Fruit fly (Drosophila melanogaster) whole organism, embryonic: ENCODE data around the gene CG34266.

ENCODE experiments used
- Adf1 ChIP-seq: fragments of 200-800 bp; sonication (Bioruptor generic); IDR thresholded peaks from 2 replicates; pipeline ENCODE4 v1.3.6; 2022; ENCODE audit warnings: missing biosample characterization, missing genetic modification characterization
- Atf3 ChIP-seq: fragments of 200-800 bp; sonication (Bioruptor generic); optimal IDR thresholded peaks from 3 replicates; lab custom pipeline; 2016; ENCODE audit warnings: missing biosample characterization, missing genetic modification characterization
- CG10147 ChIP-seq: fragments of 200-800 bp; sonication (Bioruptor generic); optimal IDR thresholded peaks from 2 replicates; lab custom pipeline; 2019; ENCODE audit warnings: missing biosample characterization, mild to moderate bottlenecking, missing genetic modification characterization, moderate library complexity
- CG11456 ChIP-seq: fragments of 200-800 bp; sonication (Bioruptor generic); IDR thresholded peaks from 3 replicates; pipeline ENCODE4 v1.3.6; 2022; ENCODE audit warnings: missing biosample characterization, missing genetic modification characterization
- CG14441 ChIP-seq: fragments of 200-800 bp; sonication (Bioruptor generic); IDR thresholded peaks from 2 replicates; pipeline ENCODE4 v1.3.6; 2022; ENCODE audit warnings: missing biosample characterization, missing genetic modification characterization
- CG15011 ChIP-seq: fragments of 200-800 bp; sonication (Bioruptor generic); optimal IDR thresholded peaks from 3 replicates; lab custom pipeline; 2018; ENCODE audit warnings: missing biosample characterization, mild to moderate bottlenecking, missing genetic modification characterization
- CG15479 ChIP-seq: fragments of 200-800 bp; sonication (Bioruptor generic); optimal IDR thresholded peaks from 3 replicates; lab custom pipeline; 2019; ENCODE audit warnings: missing biosample characterization, mild to moderate bottlenecking, missing genetic modification characterization, moderate library complexity
- CG16863 ChIP-seq: fragments of 200-800 bp; sonication (Bioruptor generic); optimal IDR thresholded peaks from 3 replicates; lab custom pipeline; 2016; ENCODE audit warnings: missing biosample characterization, missing genetic modification characterization
- CG1792 ChIP-seq: fragments of 200-800 bp; sonication (Bioruptor generic); optimal IDR thresholded peaks from 2 replicates; lab custom pipeline; 2016; ENCODE audit warnings: missing biosample characterization, missing genetic modification characterization
- CG30431 ChIP-seq: fragments of 200-800 bp; sonication (Bioruptor generic); optimal IDR thresholded peaks from 2 replicates; lab custom pipeline; 2017; ENCODE audit warnings: missing biosample characterization, missing genetic modification characterization
- CG33213 ChIP-seq: fragments of 200-800 bp; sonication (Bioruptor generic); optimal IDR thresholded peaks from 3 replicates; lab custom pipeline; 2016; ENCODE audit warnings: missing biosample characterization, missing genetic modification characterization
- CG33557 ChIP-seq: fragments of 200-800 bp; sonication (Bioruptor generic); optimal IDR thresholded peaks from 2 replicates; lab custom pipeline; 2019; ENCODE audit warnings: missing biosample characterization, mild to moderate bottlenecking, missing genetic modification characterization, moderate library complexity
- CG4707 ChIP-seq: fragments of 200-800 bp; sonication (Bioruptor generic); optimal IDR thresholded peaks from 2 replicates; lab custom pipeline; 2018; ENCODE audit warnings: missing biosample characterization, mild to moderate bottlenecking, missing genetic modification characterization, moderate library complexity
- CG7786 ChIP-seq: fragments of 200-800 bp; sonication (Bioruptor generic); optimal IDR thresholded peaks from 2 replicates; lab custom pipeline; 2016; ENCODE audit warnings: missing biosample characterization, missing genetic modification characterization
- CG8944 ChIP-seq: fragments of 200-800 bp; sonication (Bioruptor generic); optimal IDR thresholded peaks from 3 replicates; lab custom pipeline; 2016; ENCODE audit warnings: missing biosample characterization, missing genetic modification characterization
- CG9876 ChIP-seq: fragments of 200-800 bp; sonication (Bioruptor generic); optimal IDR thresholded peaks from 2 replicates; lab custom pipeline; 2016; ENCODE audit warnings: missing biosample characterization, missing genetic modification characterization
- CG9932 ChIP-seq: fragments of 200-800 bp; sonication (Bioruptor generic); IDR thresholded peaks from 2 replicates; pipeline ENCODE4 v1.3.6; 2022; ENCODE audit warnings: missing biosample characterization, missing genetic modification characterization
- Dll ChIP-seq: fragments of 200-800 bp; sonication (Bioruptor generic); IDR thresholded peaks from 4 replicates; pipeline ENCODE4 v1.3.6; 2022; ENCODE audit warnings: missing biosample characterization, missing genetic modification characterization; ENCODE audit not compliant: partially characterized antibody
- Kr ChIP-seq: fragments of 200-800 bp; sonication (Bioruptor generic); optimal IDR thresholded peaks from 2 replicates; lab custom pipeline; 2017; ENCODE audit warnings: missing biosample characterization, mild to moderate bottlenecking, missing genetic modification characterization
- Med ChIP-seq: fragments of 200-800 bp; sonication (Bioruptor generic); peaks from one replicate; lab custom pipeline; 2016; ENCODE audit warnings: missing biosample characterization, missing genetic modification characterization, mild to moderate bottlenecking, inconsistent platforms, moderate library complexity
- Side ChIP-seq: fragments of 200-800 bp; sonication (Bioruptor generic); optimal IDR thresholded peaks from 2 replicates; lab custom pipeline; 2016; ENCODE audit warnings: missing biosample characterization, missing genetic modification characterization
- Xbp1 ChIP-seq: fragments of 200-800 bp; sonication (Bioruptor generic); optimal IDR thresholded peaks from 3 replicates; lab custom pipeline; 2016; ENCODE audit warnings: missing biosample characterization, mild to moderate bottlenecking, missing genetic modification characterization
- cad ChIP-seq: fragments of >200 bp; optimal IDR thresholded peaks from 2 replicates; lab custom pipeline; 2017; ENCODE audit warnings: missing biosample characterization, missing genetic modification characterization
- crp ChIP-seq, 2 experiments: fragments of 200-800 bp; sonication (Bioruptor generic); optimal IDR thresholded peaks; 2 replicates in 1 of 2; 3 replicates in 1 of 2; lab custom pipeline; 2017; ENCODE audit warnings: missing biosample characterization in 2 of 2, missing genetic modification characterization in 2 of 2, mild to moderate bottlenecking in 1 of 2, moderate library complexity in 1 of 2
- da ChIP-seq: fragments of 200-800 bp; sonication (Bioruptor generic); optimal IDR thresholded peaks from 2 replicates; lab custom pipeline; 2016; ENCODE audit warnings: missing biosample characterization, missing genetic modification characterization
- danr ChIP-seq: fragments of 200-800 bp; sonication (Bioruptor generic); IDR thresholded peaks from 2 replicates; pipeline ENCODE4 v1.3.6; 2022; ENCODE audit warnings: missing biosample characterization, missing genetic modification characterization
- eve ChIP-seq, 2 experiments: fragments of >200 bp; optimal IDR thresholded peaks; 2 replicates each; lab custom pipeline; 2017; ENCODE audit warnings: missing biosample characterization in 2 of 2, missing genetic modification characterization in 2 of 2
- fru ChIP-seq: fragments of >200 bp; optimal IDR thresholded peaks from 2 replicates; lab custom pipeline; 2017
- gcm ChIP-seq: fragments of 200-800 bp; sonication (Bioruptor generic); optimal IDR thresholded peaks from 2 replicates; lab custom pipeline; 2019; ENCODE audit warnings: missing biosample characterization, mild to moderate bottlenecking, missing genetic modification characterization, moderate library complexity
- gsb ChIP-seq: fragments of 200-800 bp; sonication (Bioruptor generic); IDR thresholded peaks from 2 replicates; pipeline ENCODE4 v1.3.6; 2022; ENCODE audit warnings: missing biosample characterization, missing genetic modification characterization
- hbn ChIP-seq: fragments of 200-800 bp; sonication (Bioruptor generic); IDR thresholded peaks from 2 replicates; pipeline ENCODE4 v1.3.6; 2022; ENCODE audit warnings: missing biosample characterization, missing genetic modification characterization; ENCODE audit not compliant: partially characterized antibody
- lbe ChIP-seq: fragments of 200-800 bp; sonication (Bioruptor generic); optimal IDR thresholded peaks from 2 replicates; lab custom pipeline; 2016; ENCODE audit warnings: missing biosample characterization, mild to moderate bottlenecking, missing genetic modification characterization
- pan ChIP-seq, 4 experiments: fragments of >200 bp in 3 of 4; fragments of 200-800 bp in 1 of 4; sonication (Bioruptor generic) in 1 of 4; optimal IDR thresholded peaks in 3 of 4; IDR thresholded peaks in 1 of 4; 2 replicates each; pipeline versions ENCODE4 v1.3.6 to Lab custom; 2017 to 2022; ENCODE audit warnings: missing biosample characterization in 2 of 4, missing genetic modification characterization in 2 of 4, mixed read lengths in 1 of 4
- psq ChIP-seq: fragments of 200-800 bp; sonication (Bioruptor generic); optimal IDR thresholded peaks from 2 replicates; lab custom pipeline; 2017; ENCODE audit warnings: missing biosample characterization, missing genetic modification characterization
- sens ChIP-seq: fragments of 200-800 bp; sonication (Bioruptor generic); peaks from one replicate; lab custom pipeline; 2016; ENCODE audit warnings: missing biosample characterization, missing genetic modification characterization
- seq ChIP-seq: fragments of 200-800 bp; sonication (Bioruptor generic); IDR thresholded peaks from 2 replicates; pipeline ENCODE4 v1.3.6; 2022; ENCODE audit warnings: missing biosample characterization, missing genetic modification characterization
- tll ChIP-seq, 2 experiments: fragments of 200-800 bp in 1 of 2; fragments of >200 bp in 1 of 2; sonication (Bioruptor generic) in 1 of 2; optimal IDR thresholded peaks; 2 replicates each; lab custom pipeline; 2017 to 2019; ENCODE audit warnings: missing biosample characterization in 2 of 2, missing genetic modification characterization in 2 of 2, mild to moderate bottlenecking in 1 of 2, moderate library complexity in 1 of 2
- twi ChIP-seq: fragments of 200-800 bp; optimal IDR thresholded peaks from 2 replicates; lab custom pipeline; 2019; ENCODE audit warnings: missing biosample characterization, mild to moderate bottlenecking, missing genetic modification characterization, moderate library complexity
- usp ChIP-seq: fragments of >200 bp; optimal IDR thresholded peaks from 2 replicates; lab custom pipeline; 2017; ENCODE audit warnings: missing biosample characterization, missing genetic modification characterization
- wdn ChIP-seq: fragments of 200-800 bp; sonication (Bioruptor generic); IDR thresholded peaks from 2 replicates; pipeline ENCODE4 v1.3.6; 2022; ENCODE audit warnings: missing biosample characterization, missing genetic modification characterization
- zen ChIP-seq: fragments of 200-800 bp; sonication (Bioruptor generic); optimal IDR thresholded peaks from 3 replicates; lab custom pipeline; 2018; ENCODE audit warnings: missing biosample characterization, mild to moderate bottlenecking, missing genetic modification characterization, moderate library complexity
- zen2 ChIP-seq: fragments of 200-800 bp; sonication (Bioruptor generic); IDR thresholded peaks from 3 replicates; pipeline ENCODE4 v1.3.6; 2022; ENCODE audit warnings: missing biosample characterization, missing genetic modification characterization; ENCODE audit not compliant: partially characterized antibody

The CG34266 gene

DNA sequence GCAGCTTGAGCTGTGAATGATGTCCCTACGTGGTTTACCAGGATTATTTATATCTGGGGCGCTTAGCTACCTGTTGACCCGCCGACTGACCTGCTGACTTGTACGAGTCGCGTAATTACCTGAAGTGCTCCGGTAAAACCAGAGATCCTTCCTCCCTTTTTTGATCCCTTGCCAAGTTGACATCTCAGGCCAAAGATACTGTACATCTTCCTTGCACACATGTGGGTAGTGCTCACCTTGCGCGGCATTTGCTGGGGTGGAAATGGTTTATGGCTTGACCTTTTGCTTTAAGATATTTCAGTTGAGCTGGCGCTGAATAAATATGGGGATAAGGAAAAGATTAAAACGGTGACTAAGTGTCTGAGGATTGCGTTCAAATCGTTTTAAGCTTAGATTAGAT is 17.2 kb downstream of the CG34266 start, which contains the start of gene CG15876:
CG15876 (minus strand) TSS at position 23 of the 400 bp plus-strand sequence.
- TF ChIP-seq CG15011 (no peak), wdn (GFP tag; lab: Robert Waterston, UW) (no peak), hbn (no peak), CG10147 (GFP tag; lab: Kevin White, UChicago) (no peak), lbe (no peak), zen2 (GFP tag; lab: Robert Waterston, UW) (no peak), Med (GFP tag; lab: Kevin White, UChicago) (no peak), Dll (GFP tag; lab: Robert Waterston, UW) (no peak), fru (lab: Kevin White, UChicago) (no peak), zen (tag; lab: Kevin White, UChicago) (peak; percentile 76), Side (GFP tag; lab: Kevin White, UChicago) (no peak), CG9932 (GFP tag; lab: Robert Waterston, UW) (no peak), CG4707 (GFP tag; lab: Kevin White, UChicago) (no peak), crp (GFP tag; optimal IDR thresholded peaks at IDR 0.05; lab: Kevin White, UChicago) (no peak), danr (GFP tag; lab: Robert Waterston, UW) (no peak), tll (GFP tag; optimal IDR thresholded peaks at IDR 0.05; lab: Kevin White, UChicago) (peak in 1 of 2 experiments; percentile 97), CG14441 (GFP tag; lab: Robert Waterston, UW) (no peak), gcm (GFP tag; lab: Kevin White, UChicago) (no peak), Adf1 (GFP tag; lab: Robert Waterston, UW) (no peak), pan (optimal IDR thresholded peaks at IDR 0.05; lab: Kevin White, UChicago) (no peak), pan (GFP tag; optimal IDR thresholded peaks at IDR 0.05 in 1 of 2, IDR thresholded peaks at IDR 0.05 in 1 of 2) (no peak), sens (GFP tag; lab: Kevin White, UChicago) (peak; percentile 61), CG7786 (GFP tag; lab: Kevin White, UChicago) (no peak), CG9876 (GFP tag; lab: Kevin White, UChicago) (no peak), Kr (no peak), CG1792 (no peak), usp (GFP tag; lab: Kevin White, UChicago) (no peak), CG33213 (GFP tag; lab: Kevin White, UChicago) (no peak), CG33557 (no peak), CG15479 (GFP tag; lab: Kevin White, UChicago) (peak; percentile 97), Xbp1 (no peak), da (GFP tag; lab: Kevin White, UChicago) (no peak), cad (GFP tag; lab: Kevin White, UChicago) (peak; percentile 66), Atf3 (GFP tag; lab: Kevin White, UChicago) (no peak), gsb (GFP tag; lab: Robert Waterston, UW) (no peak), psq (GFP tag; lab: Kevin White, UChicago) (no peak), seq (GFP tag; lab: Robert Waterston, UW) (no peak), CG16863 (GFP tag; lab: Kevin White, UChicago) (no peak), eve (GFP tag; optimal IDR thresholded peaks at IDR 0.05; lab: Kevin White, UChicago) (no peak)

DNA sequence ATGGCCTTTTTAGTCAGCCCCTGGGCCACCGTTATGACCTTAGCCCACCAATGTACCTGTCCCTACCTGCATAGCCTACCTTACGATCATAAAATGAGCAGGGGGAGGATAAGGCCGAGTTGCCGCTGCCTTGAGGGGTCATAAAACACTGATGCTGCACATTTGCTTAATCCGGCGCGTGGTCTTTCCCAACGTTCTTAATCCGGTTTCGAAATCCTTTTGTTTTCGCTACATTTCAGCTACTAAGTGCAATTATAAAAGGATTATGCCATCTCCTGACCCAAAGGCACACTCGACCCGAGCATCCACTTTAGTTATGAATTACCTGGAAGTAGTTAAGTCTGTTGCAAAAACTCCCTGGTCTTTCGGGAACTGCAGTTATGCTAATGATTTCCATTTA is 18.7 kb downstream of the CG34266 start:
- peak; percentile 21 for TF ChIP-seq twi
- peak; percentile 98 for TF ChIP-seq cad (GFP tag; lab: Kevin White, UChicago)
- no peak for TF ChIP-seq CG30431
- 0 out of 3 replicates have a peak, but pooled peaks have one; percentile 6 for TF ChIP-seq CG11456
- peak; percentile 96 for TF ChIP-seq CG15479 (GFP tag; lab: Kevin White, UChicago)
- no peak for TF ChIP-seq CG8944 (GFP tag; lab: Kevin White, UChicago)
- peak in 1 of 2 experiments; percentile 92 for TF ChIP-seq tll (GFP tag; optimal IDR thresholded peaks at IDR 0.05; lab: Kevin White, UChicago)
- TF ChIP-seq zen (tag; lab: Kevin White, UChicago): peak; percentile 95
